Fruit fly (Drosophila melanogaster) Kc167 (cell line): ENCODE data around the gene Desat2.

Experiments used
- Myc ChIP-seq: fragments of >200 bp; optimal IDR thresholded peaks from 2 replicates; lab custom pipeline; 2017; ENCODE audit warnings: missing external identifiers
- h ChIP-seq: fragments of >200 bp; optimal IDR thresholded peaks from 3 replicates; lab custom pipeline; 2018; ENCODE audit warnings: missing external identifiers
- insv ChIP-seq: fragments of >200 bp; optimal IDR thresholded peaks from 3 replicates; lab custom pipeline; 2018; ENCODE audit warnings: missing external identifiers
- psq ChIP-seq: fragments of >200 bp; optimal IDR thresholded peaks from 2 replicates; lab custom pipeline; 2017; ENCODE audit warnings: missing external identifiers
- ttk ChIP-seq: sonication (Bioruptor generic); optimal IDR thresholded peaks from 2 replicates; lab custom pipeline; 2017; ENCODE audit warnings: missing external identifiers

- TF ChIP-seq Myc (no peak), h (lab: Kevin White, UChicago) (no peak), psq (lab: Kevin White, UChicago) (no peak), ttk (lab: Kevin White, UChicago) (no peak), insv (peak; percentile 84)
These were observed 34.3 kb upstream of the Desat2 start, which contains the start of gene DNAlig3 for dm6 chr3R:12401672-12402296.
